Worm (Caenorhabditis elegans) whole organism, young adult: ENCODE results near the gene Y48B6A.10.

Experiments used
- ceh-79 ChIP-seq: sonication (generic microtip); optimal IDR thresholded peaks from 2 replicates; lab custom pipeline; 2017; ENCODE audit warnings: mild to moderate bottlenecking, missing genetic modification characterization, missing compliant biosample characterization
- ceh-91 ChIP-seq: fragments of 200-800 bp; sonication (Bioruptor generic); IDR thresholded peaks from 2 replicates; pipeline ENCODE4 v1.3.6; 2022; ENCODE audit warnings: missing genetic modification reagents, missing genetic modification characterization, missing compliant biosample characterization
- nfyb-1 ChIP-seq: fragments of 200-800 bp; sonication (Bioruptor generic); IDR thresholded peaks from 2 replicates; pipeline ENCODE4 v1.3.6; 2022; ENCODE audit warnings: missing genetic modification reagents, missing genetic modification characterization, missing compliant biosample characterization
- pha-4 ChIP-seq: fragments of 150-350 bp; sonication (generic microtip); optimal IDR thresholded peaks from 2 replicates; lab custom pipeline; 2014; ENCODE audit warnings: missing biosample characterization, missing genetic modification reagents, missing genetic modification characterization
- snpc-1.1 ChIP-seq: sonication (generic microtip); optimal IDR thresholded peaks from 2 replicates; lab custom pipeline; 2017; ENCODE audit warnings: missing genetic modification characterization, mild to moderate bottlenecking, missing compliant biosample characterization, antibody characterized with exemption, moderate library complexity, missing genotype, missing genetic modification reagents; ENCODE audit not compliant: insufficient read depth

DNA sequence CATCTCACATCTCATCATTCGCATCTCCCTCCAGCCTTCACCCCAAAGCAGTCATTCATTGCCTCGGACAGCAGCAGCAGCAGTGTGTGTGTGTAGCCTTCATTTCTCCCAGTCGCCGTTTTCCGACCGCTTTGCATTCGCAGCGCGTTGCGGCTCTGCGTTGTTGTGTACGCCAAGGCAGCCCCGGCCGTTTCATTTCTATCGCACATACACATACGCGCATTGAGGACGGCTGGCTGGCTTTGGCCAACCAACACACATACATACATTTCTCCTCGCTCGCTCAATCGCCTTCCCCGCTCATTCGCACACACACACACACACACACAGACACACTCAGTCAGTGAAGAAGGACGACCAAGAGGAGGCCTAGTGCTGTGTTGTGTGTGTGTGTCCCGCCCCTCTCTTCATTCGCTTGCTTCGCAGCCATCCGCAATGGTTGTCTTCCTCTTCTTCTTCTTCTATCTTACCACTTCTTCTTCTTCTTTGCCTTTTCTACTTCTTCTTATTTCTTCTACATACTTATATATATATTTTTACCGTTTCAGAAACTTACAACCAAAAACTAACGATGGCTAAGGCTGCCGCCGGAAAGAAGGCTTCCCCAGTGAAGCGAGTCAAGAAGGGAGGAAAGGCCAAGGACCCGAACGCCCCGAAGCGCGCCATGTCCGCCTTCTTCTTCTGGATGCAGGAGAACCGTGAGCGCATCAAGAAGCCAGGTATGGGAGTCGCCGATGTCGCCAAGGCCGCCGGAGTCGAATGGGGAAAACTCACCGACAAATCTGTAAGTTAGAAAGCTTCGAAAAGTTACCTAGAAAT, 36.1 kb downstream of the Y48B6A.10 start, which contains the start of gene hmg-1.1:
- TF ChIP-seq ceh-91 (GFP tag; lab: Robert Waterston, UW) (no peak), snpc-1.1 (tag; lab: Kevin White, UChicago) (no peak), pha-4 (tag; lab: Kevin White, UChicago) (no peak), ceh-79 (tag; lab: Kevin White, UChicago) (no peak), nfyb-1 (GFP tag; lab: Robert Waterston, UW) (no peak; the same call in 1 of the 2 replicates)
